Fruit fly (Drosophila melanogaster) whole organism, prepupa: Measurements from ENCODE around the gene CG33645.
A peak's percentile ranks its signal among the peaks of the same experiment; 100 is the strongest.

Experiments
- Blimp-1 ChIP-seq: fragments of 200-800 bp; sonication (Bioruptor generic); optimal IDR thresholded peaks from 3 replicates; lab custom pipeline; 2017; ENCODE audit warnings: missing biosample characterization, missing genetic modification characterization, mild to moderate bottlenecking, moderate library complexity, missing genetic modification reagents
- CG10631 ChIP-seq: fragments of 200-800 bp; sonication (Bioruptor generic); optimal IDR thresholded peaks from 2 replicates; lab custom pipeline; 2016; ENCODE audit warnings: missing biosample characterization, missing genetic modification characterization
- CG10669 ChIP-seq: fragments of 200-800 bp; sonication (Bioruptor generic); optimal IDR thresholded peaks from 3 replicates; lab custom pipeline; 2018; ENCODE audit warnings: missing biosample characterization, mild to moderate bottlenecking, missing genetic modification characterization, moderate library complexity
- CG11294 ChIP-seq: fragments of 200-800 bp; sonication (Bioruptor generic); IDR thresholded peaks from 2 replicates; pipeline ENCODE4 v1.3.6; 2022; ENCODE audit warnings: missing biosample characterization, missing genetic modification characterization
- CG11762 ChIP-seq: fragments of 200-800 bp; sonication (Bioruptor generic); optimal IDR thresholded peaks from 3 replicates; lab custom pipeline; 2016; ENCODE audit warnings: missing biosample characterization, missing genetic modification characterization; ENCODE audit not compliant: insufficient read depth
- CG11902 ChIP-seq: fragments of 200-800 bp; sonication (Bioruptor generic); optimal IDR thresholded peaks from 3 replicates; lab custom pipeline; 2016; ENCODE audit warnings: missing biosample characterization, missing genetic modification characterization
- CG15336 ChIP-seq: fragments of 200-800 bp; sonication (Bioruptor generic); IDR thresholded peaks from 2 replicates; pipeline ENCODE4 v1.3.6; 2022; ENCODE audit warnings: missing biosample characterization, missing genetic modification characterization
- CG32006 ChIP-seq: fragments of 200-800 bp; sonication (Bioruptor generic); optimal IDR thresholded peaks from 3 replicates; lab custom pipeline; 2017; ENCODE audit warnings: missing biosample characterization, mild to moderate bottlenecking, missing genetic modification characterization
- CG34406 ChIP-seq: fragments of 200-800 bp; sonication (Bioruptor generic); optimal IDR thresholded peaks from 3 replicates; lab custom pipeline; 2016; ENCODE audit warnings: missing biosample characterization, missing genetic modification characterization
- CG3919 ChIP-seq: fragments of 200-800 bp; sonication (Bioruptor generic); optimal IDR thresholded peaks from 3 replicates; lab custom pipeline; 2016; ENCODE audit warnings: missing biosample characterization, missing genetic modification characterization
- CG4318 ChIP-seq: fragments of 200-800 bp; sonication (Bioruptor generic); optimal IDR thresholded peaks from 3 replicates; lab custom pipeline; 2017; ENCODE audit warnings: missing biosample characterization, mild to moderate bottlenecking, missing genetic modification characterization
- CG6163 ChIP-seq: fragments of 200-800 bp; sonication (Bioruptor generic); IDR thresholded peaks from 3 replicates; pipeline ENCODE4 v1.3.6; 2022; ENCODE audit warnings: missing biosample characterization, missing genetic modification characterization
- CG6792 ChIP-seq: fragments of 200-800 bp; sonication (Bioruptor generic); optimal IDR thresholded peaks from 3 replicates; lab custom pipeline; 2016; ENCODE audit warnings: missing biosample characterization, missing genetic modification characterization
- CG6808 ChIP-seq: fragments of 200-800 bp; sonication (Bioruptor generic); optimal IDR thresholded peaks from 3 replicates; lab custom pipeline; 2017; ENCODE audit warnings: missing biosample characterization, missing genetic modification characterization, mild to moderate bottlenecking, moderate library complexity, missing genetic modification reagents
- CG6854 ChIP-seq: fragments of 200-800 bp; sonication (Bioruptor generic); optimal IDR thresholded peaks from 2 replicates; lab custom pipeline; 2017; ENCODE audit warnings: missing biosample characterization, mild to moderate bottlenecking, missing genetic modification characterization
- CG7368 ChIP-seq: fragments of 200-800 bp; sonication (Bioruptor generic); optimal IDR thresholded peaks from 3 replicates; lab custom pipeline; 2016; ENCODE audit warnings: missing biosample characterization, missing genetic modification characterization
- CG8119 ChIP-seq: fragments of 200-800 bp; sonication (Bioruptor generic); IDR thresholded peaks from 3 replicates; pipeline ENCODE4 v1.3.6; 2022; ENCODE audit warnings: missing biosample characterization, missing genetic modification characterization
- CG8319 ChIP-seq: fragments of 200-800 bp; sonication (Bioruptor generic); optimal IDR thresholded peaks from 3 replicates; lab custom pipeline; 2016; ENCODE audit warnings: missing biosample characterization, missing genetic modification characterization
- CG8632 ChIP-seq: fragments of 200-800 bp; sonication (Bioruptor generic); optimal IDR thresholded peaks from 3 replicates; lab custom pipeline; 2016; ENCODE audit warnings: missing biosample characterization, missing genetic modification characterization
- Eip75B ChIP-seq: fragments of 200-800 bp; sonication (Bioruptor generic); optimal IDR thresholded peaks from 3 replicates; lab custom pipeline; 2016; ENCODE audit warnings: missing biosample characterization, missing genetic modification characterization
- Eip78C ChIP-seq: fragments of 200-800 bp; sonication (Bioruptor generic); peaks from one replicate; lab custom pipeline; 2016; ENCODE audit warnings: missing biosample characterization, missing genetic modification characterization
- Eip93F ChIP-seq: fragments of 200-800 bp; sonication (Bioruptor generic); optimal IDR thresholded peaks from 2 replicates; lab custom pipeline; 2016; ENCODE audit warnings: missing biosample characterization, mild to moderate bottlenecking, missing genetic modification characterization
- Ets21C ChIP-seq: fragments of 200-800 bp; sonication (Bioruptor generic); optimal IDR thresholded peaks from 3 replicates; lab custom pipeline; 2016; ENCODE audit warnings: missing biosample characterization, missing genetic modification characterization
- Ets96B ChIP-seq: fragments of 200-800 bp; optimal IDR thresholded peaks from 2 replicates; lab custom pipeline; 2019; ENCODE audit warnings: missing biosample characterization, mild to moderate bottlenecking, missing genetic modification characterization, moderate library complexity
- Hr38 ChIP-seq: sonication (Bioruptor generic); optimal IDR thresholded peaks from 2 replicates; lab custom pipeline; 2016; ENCODE audit warnings: missing biosample characterization, missing genetic modification characterization
- Hr39 ChIP-seq: fragments of 200-800 bp; sonication (Bioruptor generic); optimal IDR thresholded peaks from 2 replicates; lab custom pipeline; 2016; ENCODE audit warnings: missing biosample characterization, missing genetic modification characterization
- Hr4 ChIP-seq: fragments of 200-800 bp; sonication (Bioruptor generic); optimal IDR thresholded peaks from 3 replicates; lab custom pipeline; 2016; ENCODE audit warnings: missing biosample characterization, missing genetic modification characterization
- Met ChIP-seq: fragments of 200-800 bp; sonication (Bioruptor generic); optimal IDR thresholded peaks from 3 replicates; lab custom pipeline; 2016; ENCODE audit warnings: missing biosample characterization, missing genetic modification characterization
- OdsH ChIP-seq: fragments of 200-800 bp; sonication (Bioruptor generic); optimal IDR thresholded peaks from 3 replicates; lab custom pipeline; 2016; ENCODE audit warnings: missing biosample characterization, missing genetic modification characterization
- Smox ChIP-seq: fragments of 200-800 bp; sonication (Bioruptor generic); optimal IDR thresholded peaks from 3 replicates; lab custom pipeline; 2016; ENCODE audit warnings: missing biosample characterization, missing genetic modification characterization
- Sox102F ChIP-seq: fragments of 200-800 bp; sonication (Bioruptor generic); optimal IDR thresholded peaks from 2 replicates; lab custom pipeline; 2016; ENCODE audit warnings: missing biosample characterization, mild to moderate bottlenecking, missing genetic modification characterization
- Sox14 ChIP-seq: fragments of 200-800 bp; sonication (Bioruptor generic); optimal IDR thresholded peaks from 3 replicates; lab custom pipeline; 2016; ENCODE audit warnings: missing biosample characterization, missing genetic modification characterization
- Sox15 ChIP-seq: fragments of 200-800 bp; sonication (Bioruptor generic); optimal IDR thresholded peaks from 3 replicates; lab custom pipeline; 2016; ENCODE audit warnings: missing biosample characterization, missing genetic modification characterization
- achi ChIP-seq: fragments of 200-800 bp; sonication (Bioruptor generic); optimal IDR thresholded peaks from 3 replicates; lab custom pipeline; 2016; ENCODE audit warnings: missing biosample characterization, missing genetic modification characterization
- acj6 ChIP-seq: fragments of 200-800 bp; sonication (Bioruptor generic); optimal IDR thresholded peaks from 3 replicates; lab custom pipeline; 2016; ENCODE audit warnings: missing biosample characterization, missing genetic modification characterization
- cyc ChIP-seq: fragments of 200-800 bp; sonication (Bioruptor generic); optimal IDR thresholded peaks from 3 replicates; lab custom pipeline; 2016; ENCODE audit warnings: missing biosample characterization, missing genetic modification characterization
- dsx ChIP-seq: fragments of 200-800 bp; optimal IDR thresholded peaks from 3 replicates; lab custom pipeline; 2019; ENCODE audit warnings: missing biosample characterization, mild to moderate bottlenecking, missing genetic modification characterization, moderate library complexity; ENCODE audit not compliant: poor library complexity, severe bottlenecking
- eg ChIP-seq: fragments of 200-800 bp; sonication (Bioruptor generic); IDR thresholded peaks from 3 replicates; pipeline ENCODE4 v1.3.6; 2022; ENCODE audit warnings: missing biosample characterization, missing genetic modification characterization
- esn ChIP-seq: fragments of 200-800 bp; sonication (Bioruptor generic); optimal IDR thresholded peaks from 2 replicates; lab custom pipeline; 2016; ENCODE audit warnings: missing biosample characterization, mild to moderate bottlenecking, missing genetic modification characterization, moderate library complexity
- fd59A ChIP-seq: fragments of 200-800 bp; sonication (Bioruptor generic); optimal IDR thresholded peaks from 2 replicates; lab custom pipeline; 2017; ENCODE audit warnings: missing biosample characterization, mild to moderate bottlenecking, missing genetic modification characterization, missing genetic modification reagents
- fkh ChIP-seq: fragments of 200-800 bp; sonication (Bioruptor generic); optimal IDR thresholded peaks from 3 replicates; lab custom pipeline; 2017; ENCODE audit warnings: missing biosample characterization, mild to moderate bottlenecking, missing genetic modification characterization, moderate library complexity
- pdm3 ChIP-seq: fragments of 200-800 bp; sonication (Bioruptor generic); optimal IDR thresholded peaks from 3 replicates; lab custom pipeline; 2016; ENCODE audit warnings: missing biosample characterization, missing genetic modification characterization
- salr ChIP-seq, 2 experiments: fragments of 200-800 bp; sonication (Bioruptor generic); optimal IDR thresholded peaks; 3 replicates each; lab custom pipeline; 2016 to 2018; ENCODE audit warnings: missing biosample characterization in 2 of 2, missing genetic modification characterization in 2 of 2, mild to moderate bottlenecking in 1 of 2
- ss ChIP-seq, 2 experiments: fragments of 200-800 bp; sonication (Bioruptor generic); optimal IDR thresholded peaks; 2 replicates in 1 of 2; 3 replicates in 1 of 2; lab custom pipeline; 2017 to 2018; ENCODE audit warnings: mild to moderate bottlenecking in 2 of 2, missing biosample characterization in 2 of 2, missing genetic modification characterization in 2 of 2, moderate library complexity in 1 of 2
- svp ChIP-seq: fragments of 200-800 bp; sonication (Bioruptor generic); peaks from one replicate; lab custom pipeline; 2016; ENCODE audit warnings: missing biosample characterization, missing genetic modification characterization
- topi ChIP-seq: fragments of 200-800 bp; sonication (Bioruptor generic); optimal IDR thresholded peaks from 3 replicates; lab custom pipeline; 2016; ENCODE audit warnings: missing biosample characterization, missing genetic modification characterization

Gene CG33645

DNA sequence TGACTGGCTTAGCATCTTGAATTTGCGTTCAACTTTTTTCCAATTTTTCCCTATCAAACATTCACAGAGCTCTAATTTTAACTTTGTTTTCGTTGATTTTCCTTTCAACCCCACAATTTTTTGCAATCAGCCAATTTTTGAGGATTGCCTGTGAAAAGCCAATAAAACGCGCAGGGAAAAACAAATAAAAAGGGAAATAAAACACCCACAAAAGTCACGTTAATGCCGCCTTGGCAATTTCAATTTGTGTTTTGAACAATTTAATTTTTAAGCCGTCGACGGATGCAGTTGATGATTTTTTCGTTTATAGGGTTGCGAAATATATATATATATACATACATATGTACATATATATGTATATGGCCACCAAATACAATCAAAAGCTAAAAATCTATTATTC lies 36.3 kb downstream of the CG33645 start:
- TF ChIP-seq cyc (GFP tag; lab: Kevin White, UChicago) (no peak), Met (GFP tag; lab: Kevin White, UChicago) (no peak), Eip93F (no peak), CG6808 (no peak), CG10669 (no peak), fd59A (GFP tag; lab: Kevin White, UChicago) (no peak), CG34406 (GFP tag; lab: Kevin White, UChicago) (no peak), topi (no peak), Sox14 (GFP tag; lab: Kevin White, UChicago) (no peak), CG32006 (GFP tag; lab: Kevin White, UChicago) (no peak), CG6854 (GFP tag; lab: Kevin White, UChicago) (no peak), esn (no peak), CG11762 (no peak), dsx (GFP tag; lab: Kevin White, UChicago) (no peak), CG7368 (no peak), Blimp-1 (no peak), Hr4 (GFP tag; lab: Kevin White, UChicago) (no peak)

DNA sequence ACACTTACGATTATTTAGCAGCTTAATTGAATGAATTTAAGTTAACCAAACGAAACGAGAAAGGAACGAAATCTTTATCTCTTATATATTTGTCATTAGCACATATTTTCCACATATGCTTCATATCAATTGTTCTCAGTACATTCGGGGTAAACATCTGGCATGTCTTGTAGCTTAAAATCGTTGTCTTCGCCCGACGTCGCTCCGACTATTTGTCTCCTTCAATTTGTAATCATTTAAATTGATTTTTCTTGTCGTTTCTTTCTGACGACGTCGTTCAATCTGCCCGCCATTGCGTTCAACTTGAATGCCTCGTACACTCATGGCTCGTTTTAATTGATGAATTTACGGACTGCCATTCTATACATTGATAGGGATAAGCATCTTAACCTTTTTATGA lies 37.4 kb downstream of the CG33645 start:
- no peak for TF ChIP-seq CG11294
- TF ChIP-seq Eip75B (GFP tag; lab: Kevin White, UChicago) = no peak
- no peak for TF ChIP-seq acj6 (GFP tag; lab: Kevin White, UChicago)
- no peak for TF ChIP-seq Sox15 (GFP tag; lab: Kevin White, UChicago)
- no peak for TF ChIP-seq CG34406 (GFP tag; lab: Kevin White, UChicago)
- TF ChIP-seq Sox102F = peak; percentile 12
- peak; percentile 77 for TF ChIP-seq svp (GFP tag; lab: Kevin White, UChicago)
- TF ChIP-seq Ets21C (GFP tag; lab: Kevin White, UChicago) = no peak
- peak; percentile 74 for TF ChIP-seq Eip78C (GFP tag; lab: Kevin White, UChicago)
- no peak for TF ChIP-seq pdm3 (GFP tag; lab: Kevin White, UChicago)
- TF ChIP-seq Smox (GFP tag; lab: Kevin White, UChicago) = no peak
- TF ChIP-seq CG6163 = no peak
- TF ChIP-seq CG8119 (GFP tag; lab: Robert Waterston, UW) = no peak
- TF ChIP-seq OdsH (GFP tag; lab: Kevin White, UChicago) = peak; percentile 2
- no peak for TF ChIP-seq fkh (GFP tag; lab: Kevin White, UChicago)

DNA sequence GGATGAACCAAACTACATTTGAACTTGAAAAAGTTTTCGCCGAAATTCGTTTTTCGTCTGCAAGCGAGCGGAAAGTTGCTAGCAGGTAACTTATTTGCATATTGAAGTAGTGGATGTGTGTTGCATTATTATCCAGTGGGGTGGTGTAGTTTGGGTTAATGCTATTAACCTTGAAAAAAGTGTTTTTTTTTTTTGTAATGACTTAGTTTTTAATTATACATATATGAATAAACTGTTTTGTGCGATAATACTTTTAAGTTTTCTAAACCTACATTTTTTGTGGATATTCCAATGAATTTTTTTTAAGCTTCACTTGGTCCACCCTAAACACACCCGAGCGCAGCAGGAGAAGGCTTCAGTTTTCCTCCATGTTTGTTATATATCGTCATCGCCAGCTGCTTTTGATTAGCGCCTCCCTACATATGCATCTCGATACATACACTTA lies 38.4 kb downstream of the CG33645 start:
- TF ChIP-seq Eip78C (GFP tag; lab: Kevin White, UChicago) = peak; percentile 99
- no peak for TF ChIP-seq Hr38 (GFP tag; lab: Kevin White, UChicago)
- peak; percentile 89 for TF ChIP-seq Hr39 (GFP tag; lab: Kevin White, UChicago)
- TF ChIP-seq CG4318 (GFP tag; lab: Kevin White, UChicago) = peak; percentile 80
- TF ChIP-seq CG34406 (GFP tag; lab: Kevin White, UChicago) = peak; percentile 92
- TF ChIP-seq Eip75B (GFP tag; lab: Kevin White, UChicago) = peak; percentile 88
- peak; percentile 93 for TF ChIP-seq CG32006 (GFP tag; lab: Kevin White, UChicago)
- TF ChIP-seq CG8319 (GFP tag; lab: Kevin White, UChicago) = peak; percentile 88
- peak; percentile 77 for TF ChIP-seq Sox15 (GFP tag; lab: Kevin White, UChicago)
- TF ChIP-seq CG6792 (GFP tag; lab: Kevin White, UChicago) = peak; percentile 91
- peak; percentile 85 for TF ChIP-seq eg
- TF ChIP-seq CG6808 = peak; percentile 90
- peak; percentile 92 for TF ChIP-seq Sox14 (GFP tag; lab: Kevin White, UChicago)
- peak; percentile 95 for TF ChIP-seq CG3919 (GFP tag; lab: Kevin White, UChicago)
- TF ChIP-seq CG11902 (GFP tag; lab: Kevin White, UChicago) = peak; percentile 71
- peak; percentile 83 for TF ChIP-seq CG6163
- peak; percentile 91 for TF ChIP-seq CG8632 (GFP tag; lab: Kevin White, UChicago)
- peak; percentile 85 for TF ChIP-seq Ets21C (GFP tag; lab: Kevin White, UChicago)
- peak; percentile 90 for TF ChIP-seq CG15336
- peak; percentile 87 for TF ChIP-seq CG6854 (GFP tag; lab: Kevin White, UChicago)
- peak; percentile 84 for TF ChIP-seq CG10669
- peak; percentile 82 to 86 for TF ChIP-seq ss (GFP tag; optimal IDR thresholded peaks at IDR 0.05; lab: Kevin White, UChicago)
- peak; percentile 57 for TF ChIP-seq CG11294
- TF ChIP-seq Ets96B (tag; lab: Kevin White, UChicago) = peak; percentile 76
- no peak for TF ChIP-seq fkh (GFP tag; lab: Kevin White, UChicago)
- TF ChIP-seq Met (GFP tag; lab: Kevin White, UChicago) = peak; percentile 96
- TF ChIP-seq CG7368 = peak; percentile 83
- peak; percentile 94 for TF ChIP-seq achi (GFP tag; lab: Kevin White, UChicago)
- TF ChIP-seq topi = peak; percentile 95
- peak; percentile 97 for TF ChIP-seq Sox102F
- peak; percentile 86 for TF ChIP-seq CG10631 (GFP tag; lab: Kevin White, UChicago)
- peak; percentile 91 for TF ChIP-seq Hr4 (GFP tag; lab: Kevin White, UChicago)
- peak in 1 of 2 experiments; percentile 92 for TF ChIP-seq salr (GFP tag; optimal IDR thresholded peaks at IDR 0.05; lab: Kevin White, UChicago)
